Fruit fly (Drosophila melanogaster) whole organism, embryonic: ENCODE measurements around the gene mRpL16.

ENCODE experiments used
- CG11398 ChIP-seq: fragments of 200-800 bp; sonication (Bioruptor generic); optimal IDR thresholded peaks from 2 replicates; lab custom pipeline; 2016; ENCODE audit warnings: missing biosample characterization, missing genetic modification characterization
- CG12071 ChIP-seq: fragments of 200-800 bp; sonication (Bioruptor generic); optimal IDR thresholded peaks from 3 replicates; lab custom pipeline; 2018; ENCODE audit warnings: missing biosample characterization, mild to moderate bottlenecking, missing genetic modification characterization
- CG13894 ChIP-seq: fragments of 200-800 bp; sonication (Bioruptor generic); optimal IDR thresholded peaks from 3 replicates; lab custom pipeline; 2018; ENCODE audit warnings: missing biosample characterization, mild to moderate bottlenecking, missing genetic modification characterization, moderate library complexity
- CG17359 ChIP-seq: fragments of 200-800 bp; sonication (Bioruptor generic); optimal IDR thresholded peaks from 3 replicates; lab custom pipeline; 2018; ENCODE audit warnings: missing biosample characterization, mild to moderate bottlenecking, missing genetic modification characterization, moderate library complexity
- NfI ChIP-seq: fragments of 200-800 bp; sonication (Bioruptor generic); optimal IDR thresholded peaks from 3 replicates; lab custom pipeline; 2018; ENCODE audit warnings: missing biosample characterization, mild to moderate bottlenecking, missing genetic modification characterization, moderate library complexity
- Vsx1 ChIP-seq: fragments of 200-800 bp; sonication (Bioruptor generic); optimal IDR thresholded peaks from 2 replicates; lab custom pipeline; 2017; ENCODE audit warnings: missing biosample characterization, mild to moderate bottlenecking, missing genetic modification characterization, missing genetic modification reagents
- en ChIP-seq: fragments of 200-800 bp; sonication (Bioruptor generic); optimal IDR thresholded peaks from 2 replicates; lab custom pipeline; 2016; ENCODE audit warnings: missing biosample characterization, missing genetic modification characterization
- gcm2 ChIP-seq: fragments of 200-800 bp; sonication (Bioruptor generic); optimal IDR thresholded peaks from 2 replicates; lab custom pipeline; 2016; ENCODE audit warnings: missing biosample characterization, missing genetic modification characterization
- trh ChIP-seq: fragments of 200-800 bp; sonication (Bioruptor generic); optimal IDR thresholded peaks from 2 replicates; lab custom pipeline; 2016; ENCODE audit warnings: missing biosample characterization, missing genetic modification characterization
- twi ChIP-seq: fragments of 200-800 bp; optimal IDR thresholded peaks from 2 replicates; lab custom pipeline; 2019; ENCODE audit warnings: missing biosample characterization, mild to moderate bottlenecking, missing genetic modification characterization, moderate library complexity

- TF ChIP-seq CG13894 (tag; lab: Kevin White, UChicago) (no peak), CG17359 (no peak), Vsx1 (no peak), CG12071 (GFP tag; lab: Kevin White, UChicago) (no peak), twi (tag; lab: Kevin White, UChicago) (no peak), NfI (GFP tag; lab: Kevin White, UChicago) (no peak), CG11398 (GFP tag; lab: Kevin White, UChicago) (no peak), gcm2 (GFP tag; lab: Kevin White, UChicago) (no peak), trh (no peak), en (no peak)
Observed at dm6 chrX:1909533-1909932, 19.5 kb downstream of the mRpL16 start.
